Fruit fly (Drosophila melanogaster): ENCODE data around the gene CG5646.

The CG5646 gene

DNA sequence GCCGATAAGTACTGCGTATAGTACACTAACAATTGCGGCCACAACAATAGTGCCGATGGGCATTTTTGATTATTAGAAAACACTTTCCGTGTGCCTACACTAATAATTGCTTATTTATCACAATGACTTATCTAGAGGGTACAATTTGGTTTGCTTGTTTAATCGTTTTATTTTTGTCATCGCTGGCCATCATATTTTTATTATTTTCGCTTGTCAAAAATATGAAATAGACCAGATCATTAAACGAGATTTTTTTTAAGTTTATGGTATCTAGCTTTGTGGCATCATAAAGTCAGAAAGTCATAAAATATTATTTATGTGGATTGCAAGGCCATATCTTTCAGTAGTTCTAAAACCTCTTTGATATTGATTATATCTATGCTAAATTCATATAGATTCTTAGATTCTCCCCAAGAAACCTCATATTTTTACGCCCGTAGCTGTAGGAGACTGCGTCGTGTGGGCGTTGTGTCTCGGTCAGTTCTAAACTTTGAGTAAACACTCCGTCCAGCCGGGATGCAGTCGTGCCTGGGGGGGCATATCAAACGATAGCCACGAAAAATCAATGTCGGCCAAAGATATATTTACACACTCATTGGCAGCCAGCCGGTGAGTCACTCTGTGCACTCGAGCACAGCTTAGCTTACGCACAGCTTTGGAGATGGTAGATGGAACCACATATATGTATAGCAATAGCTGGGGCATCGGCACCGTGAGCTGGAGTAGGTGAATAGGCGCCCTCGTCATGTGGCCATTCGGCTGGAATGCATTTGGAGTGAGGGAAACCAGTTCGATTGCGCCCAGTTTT lies 43.7 kb upstream of the CG5646 start (continued):
- TF ChIP-seq esn (GFP tag; optimal IDR thresholded peaks at IDR 0.05) (peak; percentile 44), Met (GFP tag; optimal IDR thresholded peaks at IDR 0.05) (peak; percentile 57), Ets96B (tag; optimal IDR thresholded peaks at IDR 0.05) (peak; percentile 29), Eip93F (GFP tag; optimal IDR thresholded peaks at IDR 0.05) (no peak), CG16779 (tag; optimal IDR thresholded peaks at IDR 0.05) (peak; percentile 14), ss (GFP tag; optimal IDR thresholded peaks at IDR 0.05) (peak; percentile 6 to 49), CG10631 (GFP tag; optimal IDR thresholded peaks at IDR 0.05) (peak; percentile 58), spab (GFP tag; optimal IDR thresholded peaks at IDR 0.05) (peak; percentile 48), fkh (GFP tag; optimal IDR thresholded peaks at IDR 0.05) (no peak), dac (GFP tag; optimal IDR thresholded peaks at IDR 0.05) (no peak), CG8119 (GFP tag; IDR thresholded peaks at IDR 0.05) (peak; percentile 48; the same call in 2 of the 3 replicates), CG15336 (GFP tag; IDR thresholded peaks at IDR 0.05) (peak; percentile 71), CG6792 (GFP tag; optimal IDR thresholded peaks at IDR 0.05) (peak; percentile 41), Blimp-1 (GFP tag; optimal IDR thresholded peaks at IDR 0.05) (no peak), OdsH (GFP tag; optimal IDR thresholded peaks at IDR 0.05) (peak; percentile 68), CG4318 (GFP tag; optimal IDR thresholded peaks at IDR 0.05) (peak; percentile 55), Eip78C (GFP tag) (peak; percentile 90), svp (GFP tag) (peak; percentile 81), CG10669 (GFP tag; optimal IDR thresholded peaks at IDR 0.05) (peak; percentile 44), pdm3 (GFP tag; optimal IDR thresholded peaks at IDR 0.05) (peak; percentile 71), Hr4 (GFP tag; optimal IDR thresholded peaks at IDR 0.05) (peak; percentile 77)

dm6 chr3R:27603671-27604070 lies 42.6 kb upstream of the CG5646 start:
- peak; percentile 28; the same call in 1 of the 2 replicates for TF ChIP-seq CG11294 (GFP tag; IDR thresholded peaks at IDR 0.05)
- TF ChIP-seq Lpt (GFP tag; optimal IDR thresholded peaks at IDR 0.05), result no peak
- TF ChIP-seq CG6163 (GFP tag; IDR thresholded peaks at IDR 0.05), result 0 out of 3 replicates have a peak, but pooled peaks have one; percentile 32
- 0 out of 3 replicates have a peak, but pooled peaks have one; percentile 52 for TF ChIP-seq eg (GFP tag; IDR thresholded peaks at IDR 0.05)
- no peak for TF ChIP-seq spab (GFP tag; optimal IDR thresholded peaks at IDR 0.05)
- no peak for TF ChIP-seq CG11762 (GFP tag; optimal IDR thresholded peaks at IDR 0.05; ENCODE audit: insufficient read depth)
- TF ChIP-seq Hr39 (GFP tag; optimal IDR thresholded peaks at IDR 0.05), result no peak
- 0 out of 2 replicates have a peak, but pooled peaks have one; percentile 8 for TF ChIP-seq Gug (GFP tag; IDR thresholded peaks at IDR 0.05)
- TF ChIP-seq Eip78C (GFP tag), result peak; percentile 77
- no peak for TF ChIP-seq cyc (GFP tag; optimal IDR thresholded peaks at IDR 0.05)
- no peak for TF ChIP-seq dac (GFP tag; optimal IDR thresholded peaks at IDR 0.05)
- no peak for TF ChIP-seq ss (GFP tag; optimal IDR thresholded peaks at IDR 0.05)
- no peak for TF ChIP-seq CG8632 (GFP tag; optimal IDR thresholded peaks at IDR 0.05)
- 0 out of 3 replicates have a peak, but pooled peaks have one; percentile 27 for TF ChIP-seq CG8119 (GFP tag; IDR thresholded peaks at IDR 0.05)
- no peak for TF ChIP-seq Ets96B (tag; optimal IDR thresholded peaks at IDR 0.05)
- TF ChIP-seq CG34406 (GFP tag; optimal IDR thresholded peaks at IDR 0.05), result no peak
- peak; percentile 90 for TF ChIP-seq svp (GFP tag)
- peak; percentile 44; the same call in 1 of the 2 replicates for TF ChIP-seq CG15336 (GFP tag; IDR thresholded peaks at IDR 0.05)
- no peak for TF ChIP-seq topi (GFP tag; optimal IDR thresholded peaks at IDR 0.05)
- TF ChIP-seq Sox14 (GFP tag; optimal IDR thresholded peaks at IDR 0.05), result peak; percentile 23
- TF ChIP-seq CG32006 (GFP tag; optimal IDR thresholded peaks at IDR 0.05), result peak; percentile 23
- no peak for TF ChIP-seq CG9139 (GFP tag; optimal IDR thresholded peaks at IDR 0.05)
- TF ChIP-seq Hr4 (GFP tag; optimal IDR thresholded peaks at IDR 0.05), result peak; percentile 20
- TF ChIP-seq CG3032 (tag; optimal IDR thresholded peaks at IDR 0.05), result no peak

- no peak for TF ChIP-seq Ets21C (GFP tag; optimal IDR thresholded peaks at IDR 0.05)
- peak; percentile 98 for TF ChIP-seq Blimp-1 (GFP tag; optimal IDR thresholded peaks at IDR 0.05)
- TF ChIP-seq CG3032 (tag; optimal IDR thresholded peaks at IDR 0.05), result no peak
- TF ChIP-seq Eip75B (GFP tag; optimal IDR thresholded peaks at IDR 0.05), result peak; percentile 45
- TF ChIP-seq Smox (GFP tag; optimal IDR thresholded peaks at IDR 0.05), result no peak
- peak; percentile 0 for TF ChIP-seq Eip78C (GFP tag)
- no peak for TF ChIP-seq CG31627 (GFP tag; optimal IDR thresholded peaks at IDR 0.05)
- no peak for TF ChIP-seq Hr38 (GFP tag; optimal IDR thresholded peaks at IDR 0.05)
- no peak for TF ChIP-seq acj6 (GFP tag; optimal IDR thresholded peaks at IDR 0.05)
- TF ChIP-seq CG32006 (GFP tag; optimal IDR thresholded peaks at IDR 0.05), result peak; percentile 13
- TF ChIP-seq dac (GFP tag; optimal IDR thresholded peaks at IDR 0.05), result no peak
- TF ChIP-seq svp (GFP tag), result peak; percentile 47
- TF ChIP-seq CG6854 (GFP tag; optimal IDR thresholded peaks at IDR 0.05), result peak; percentile 72
These were observed 36.1 kb upstream of the CG5646 start for dm6 chr3R:27597258-27597657.

Data from whole organism, prepupa.